Worm (Caenorhabditis elegans) whole organism, late embryonic: ENCODE results near the gene T13G4.7.

ENCODE experiments used
- ama-1 ChIP-seq: fragments of 150-350 bp; optimal IDR thresholded peaks from 2 replicates; lab custom pipeline; 2014
- lin-11 ChIP-seq: fragments of 200-800 bp; sonication (Bioruptor generic); optimal IDR thresholded peaks from 2 replicates; lab custom pipeline; 2018; ENCODE audit warnings: mild to moderate bottlenecking, missing genetic modification characterization, missing compliant biosample characterization
- pqm-1 ChIP-seq: sonication (generic microtip); optimal IDR thresholded peaks from 2 replicates; lab custom pipeline; 2016; ENCODE audit warnings: missing genetic modification characterization, missing compliant biosample characterization

- TF ChIP-seq ama-1 (no peak), pqm-1 (tag; lab: Kevin White, UChicago) (no peak), lin-11 (tag; lab: Kevin White, UChicago) (no peak)
Observed at ce11 chrX:1179984-1180383, 25.9 kb downstream of the T13G4.7 start, which contains the start of gene hot-8.
